Fruit fly (Drosophila melanogaster) whole organism: ENCODE measurements around the gene Mesh1.

ENCODE experiments used
- EcR ChIP-seq, 2 experiments: fragments of >200 bp; optimal IDR thresholded peaks; 2 replicates each; lab custom pipeline; 2017; ENCODE audit warnings: missing biosample characterization in 2 of 2, missing genetic modification characterization in 2 of 2, missing genetic modification reagents in 2 of 2
- pan ChIP-seq: fragments of >200 bp; optimal IDR thresholded peaks from 2 replicates; lab custom pipeline; 2017
- psq ChIP-seq: fragments of >200 bp; optimal IDR thresholded peaks from 2 replicates; lab custom pipeline; 2017
- usp ChIP-seq: fragments of >200 bp; optimal IDR thresholded peaks from 2 replicates; lab custom pipeline; 2017; ENCODE audit warnings: missing biosample characterization, missing genetic modification characterization, mixed read lengths

DNA sequence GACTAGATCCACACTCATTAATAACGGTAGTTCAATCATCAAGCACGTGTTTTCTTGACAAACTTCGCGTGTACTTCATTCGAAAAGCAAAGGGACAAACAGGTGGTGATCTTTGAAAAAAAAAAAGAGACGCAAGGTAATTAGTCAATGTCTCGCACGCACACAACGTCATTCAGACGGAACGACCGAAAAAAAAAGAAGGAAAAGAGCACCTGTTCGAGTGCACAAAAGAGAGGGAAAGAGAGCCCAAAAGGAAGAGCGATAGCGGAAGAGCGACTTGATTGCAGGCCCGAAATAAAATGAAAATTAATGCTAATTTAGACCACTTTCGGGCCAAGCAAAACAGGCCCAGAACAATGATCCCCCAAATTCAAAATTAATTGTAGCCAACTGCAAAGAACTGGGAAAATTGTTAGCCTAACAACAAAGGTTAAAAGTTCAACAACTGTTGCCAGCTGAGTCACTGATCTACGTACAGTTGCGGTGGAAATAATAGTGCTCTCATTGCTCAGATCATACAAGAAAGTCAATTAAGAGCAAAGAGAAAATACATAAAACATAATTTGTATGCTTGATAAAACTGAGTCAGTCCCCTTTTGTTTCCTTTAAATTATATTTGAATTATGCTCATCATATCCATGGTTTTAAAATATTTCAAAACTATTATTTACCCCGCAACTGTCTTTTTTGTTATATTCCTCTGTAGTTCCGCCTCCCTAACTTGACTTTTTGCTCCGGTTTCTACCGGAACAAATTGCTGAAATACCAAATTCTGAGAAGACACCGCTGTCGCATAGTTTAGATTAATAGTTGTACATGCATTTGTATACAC, 13.5 kb upstream of the Mesh1 start:
- TF ChIP-seq psq (lab: Kevin White, UChicago) (no peak), EcR (GFP tag; optimal IDR thresholded peaks at IDR 0.05; lab: Kevin White, UChicago) (no peak), usp (no peak), pan (lab: Kevin White, UChicago) (no peak)
